Worm (Caenorhabditis elegans) whole organism, young adult: ENCODE measurements around the gene Y69A2AR.28.

Source experiments
- B0035.1 ChIP-seq: sonication (generic microtip); optimal IDR thresholded peaks from 2 replicates; lab custom pipeline; 2016; ENCODE audit warnings: missing genetic modification characterization, mild to moderate bottlenecking, missing compliant biosample characterization, missing genotype, missing genetic modification reagents
- C06A6.2 ChIP-seq: fragments of 200-800 bp; sonication (Bioruptor generic); conservative IDR thresholded peaks from 2 replicates; pipeline ENCODE4 v1.3.6; 2022; ENCODE audit warnings: missing genetic modification characterization, missing compliant biosample characterization
- D2030.7 ChIP-seq: fragments of 200-800 bp; sonication (Bioruptor generic); IDR thresholded peaks from 2 replicates; pipeline ENCODE4 v1.3.6; 2022; ENCODE audit warnings: missing genetic modification reagents, missing genetic modification characterization, missing compliant biosample characterization
- F23B12.7 ChIP-seq: sonication (generic microtip); optimal IDR thresholded peaks from 2 replicates; lab custom pipeline; 2017; ENCODE audit warnings: missing genetic modification characterization, mild to moderate bottlenecking, missing compliant biosample characterization, antibody characterized with exemption, moderate library complexity; ENCODE audit not compliant: insufficient read depth
- F37B4.10 ChIP-seq: fragments of 200-800 bp; sonication (Bioruptor generic); IDR thresholded peaks from 2 replicates; pipeline ENCODE4 v1.3.6; 2022; ENCODE audit warnings: missing genetic modification characterization, missing compliant biosample characterization
- F57C9.4 ChIP-seq: sonication (generic microtip); optimal IDR thresholded peaks from 2 replicates; lab custom pipeline; 2017; ENCODE audit warnings: mild to moderate bottlenecking, missing genetic modification characterization, missing compliant biosample characterization
- K12H6.12 ChIP-seq: fragments of 200-800 bp; sonication (Bioruptor generic); optimal IDR thresholded peaks from 2 replicates; lab custom pipeline; 2018; ENCODE audit warnings: mild to moderate bottlenecking, missing genetic modification characterization, missing compliant biosample characterization
- T07F8.4 ChIP-seq: sonication (generic microtip); optimal IDR thresholded peaks from 2 replicates; lab custom pipeline; 2016; ENCODE audit warnings: mild to moderate bottlenecking, missing genetic modification characterization, moderate library complexity, missing compliant biosample characterization
- Y53G8AR.9 ChIP-seq: fragments of 200-800 bp; sonication (Bioruptor generic); conservative IDR thresholded peaks from 2 replicates; pipeline ENCODE4 v1.3.6; 2022; ENCODE audit warnings: missing genetic modification reagents, missing genetic modification characterization, missing compliant biosample characterization
- Y56A3A.18 ChIP-seq: fragments of 200-800 bp; sonication (Bioruptor generic); IDR thresholded peaks from 2 replicates; pipeline ENCODE4 v1.3.6; 2022; ENCODE audit warnings: missing genetic modification reagents, missing genetic modification characterization, missing compliant biosample characterization
- Y67H2A.10 ChIP-seq: fragments of 200-800 bp; sonication (Bioruptor generic); conservative IDR thresholded peaks from 2 replicates; pipeline ENCODE4 v1.3.6; 2022; ENCODE audit warnings: missing genetic modification reagents, missing genetic modification characterization, missing compliant biosample characterization
- Y79H2A.3 ChIP-seq: fragments of 200-800 bp; sonication (Bioruptor generic); conservative IDR thresholded peaks from 2 replicates; pipeline ENCODE4 v1.3.6; 2022; ENCODE audit warnings: missing genetic modification reagents, missing genetic modification characterization, missing compliant biosample characterization
- Y95B8A.8 ChIP-seq: fragments of 200-800 bp; sonication (Bioruptor generic); IDR thresholded peaks from 2 replicates; pipeline ENCODE4 v1.3.6; 2022; ENCODE audit warnings: missing genetic modification reagents, missing genetic modification characterization, missing compliant biosample characterization
- aptf-2 ChIP-seq: fragments of 200-800 bp; sonication (Bioruptor generic); conservative IDR thresholded peaks from 2 replicates; pipeline ENCODE4 v1.3.6; 2022; ENCODE audit warnings: missing genetic modification reagents, missing genetic modification characterization, missing compliant biosample characterization
- aptf-3 ChIP-seq: fragments of 200-800 bp; sonication (Bioruptor generic); IDR thresholded peaks from 2 replicates; pipeline ENCODE4 v1.3.6; 2022; ENCODE audit warnings: missing genetic modification characterization, missing compliant biosample characterization
- attf-3 ChIP-seq: fragments of 200-800 bp; sonication (Bioruptor generic); conservative IDR thresholded peaks from 2 replicates; pipeline ENCODE4 v1.3.6; 2022; ENCODE audit warnings: missing genetic modification reagents, missing genetic modification characterization, missing compliant biosample characterization
- attf-5 ChIP-seq: fragments of 200-800 bp; sonication (Bioruptor generic); optimal IDR thresholded peaks from 2 replicates; lab custom pipeline; 2018; ENCODE audit warnings: mild to moderate bottlenecking, missing genetic modification characterization, missing compliant biosample characterization
- ceh-100 ChIP-seq: fragments of 200-800 bp; sonication (Bioruptor generic); IDR thresholded peaks from 2 replicates; pipeline ENCODE4 v1.3.6; 2022; ENCODE audit warnings: missing genetic modification reagents, missing genetic modification characterization, missing compliant biosample characterization
- ceh-79 ChIP-seq: sonication (generic microtip); optimal IDR thresholded peaks from 2 replicates; lab custom pipeline; 2017; ENCODE audit warnings: mild to moderate bottlenecking, missing genetic modification characterization, missing compliant biosample characterization
- chd-7 ChIP-seq: sonication (generic microtip); optimal IDR thresholded peaks from 2 replicates; lab custom pipeline; 2016; ENCODE audit warnings: mild to moderate bottlenecking, missing genetic modification characterization, moderate library complexity, missing compliant biosample characterization
- dpff-1 ChIP-seq: sonication (generic microtip); optimal IDR thresholded peaks from 2 replicates; lab custom pipeline; 2017; ENCODE audit warnings: mild to moderate bottlenecking, missing genetic modification characterization, missing compliant biosample characterization
- dpl-1 ChIP-seq: fragments of 150-350 bp; optimal IDR thresholded peaks from 2 replicates; lab custom pipeline; 2014; ENCODE audit warnings: missing biosample characterization, missing genetic modification reagents, missing genetic modification characterization
- efl-1 ChIP-seq: fragments of 150-350 bp; optimal IDR thresholded peaks from 2 replicates; lab custom pipeline; 2014; ENCODE audit warnings: missing biosample characterization, missing genetic modification reagents, missing genetic modification characterization
- egrh-3 ChIP-seq: fragments of 200-800 bp; sonication (Bioruptor generic); IDR thresholded peaks from 2 replicates; pipeline ENCODE4 v1.3.6; 2022; ENCODE audit warnings: missing genetic modification reagents, missing genetic modification characterization, missing compliant biosample characterization
- ets-4 ChIP-seq: fragments of 200-800 bp; sonication (Bioruptor generic); optimal IDR thresholded peaks from 2 replicates; lab custom pipeline; 2018; ENCODE audit warnings: mild to moderate bottlenecking, missing genetic modification characterization, missing compliant biosample characterization
- fkh-3 ChIP-seq: sonication (generic microtip); optimal IDR thresholded peaks from 2 replicates; lab custom pipeline; 2016; ENCODE audit warnings: mild to moderate bottlenecking, missing genetic modification characterization, missing compliant biosample characterization
- hmg-1.2 ChIP-seq: fragments of 200-800 bp; sonication (Bioruptor generic); IDR thresholded peaks from 2 replicates; pipeline ENCODE4 v1.3.6; 2022; ENCODE audit warnings: missing genetic modification reagents, missing genetic modification characterization, missing compliant biosample characterization
- hrde-1 ChIP-seq: sonication (generic microtip); optimal IDR thresholded peaks from 2 replicates; lab custom pipeline; 2016; ENCODE audit warnings: missing genetic modification characterization, mild to moderate bottlenecking, missing compliant biosample characterization, moderate library complexity, missing genotype, missing genetic modification reagents, borderline replicate concordance
- lin-26 ChIP-seq: fragments of 200-800 bp; sonication (Bioruptor generic); IDR thresholded peaks from 2 replicates; pipeline ENCODE4 v1.3.6; 2022; ENCODE audit warnings: missing genetic modification reagents, missing genetic modification characterization, missing compliant biosample characterization
- lsl-1 ChIP-seq: fragments of 200-800 bp; sonication (Bioruptor generic); optimal IDR thresholded peaks from 2 replicates; lab custom pipeline; 2018; ENCODE audit warnings: mild to moderate bottlenecking, missing genetic modification characterization, moderate library complexity, missing compliant biosample characterization
- lsy-27 ChIP-seq: sonication (generic microtip); optimal IDR thresholded peaks from 2 replicates; lab custom pipeline; 2017; ENCODE audit warnings: missing genetic modification characterization, mild to moderate bottlenecking, missing compliant biosample characterization, antibody characterized with exemption, missing genotype, borderline replicate concordance; ENCODE audit not compliant: insufficient read depth
- mes-4 ChIP-seq: sonication (generic microtip); optimal IDR thresholded peaks from 2 replicates; lab custom pipeline; 2016; ENCODE audit warnings: missing genotype, missing genetic modification characterization, missing compliant biosample characterization
- nhr-120 ChIP-seq: fragments of 200-800 bp; sonication (Bioruptor generic); IDR thresholded peaks from 2 replicates; pipeline ENCODE4 v1.3.6; 2022; ENCODE audit warnings: missing genetic modification characterization, missing compliant biosample characterization
- nhr-179 ChIP-seq: sonication (generic microtip); optimal IDR thresholded peaks from 2 replicates; lab custom pipeline; 2016; ENCODE audit warnings: mild to moderate bottlenecking, missing genetic modification characterization, missing compliant biosample characterization
- nhr-27 ChIP-seq: fragments of 200-800 bp; sonication (Bioruptor generic); optimal IDR thresholded peaks from 2 replicates; lab custom pipeline; 2018; ENCODE audit warnings: mild to moderate bottlenecking, missing genetic modification characterization, moderate library complexity, missing compliant biosample characterization
- sea-2 ChIP-seq: fragments of 200-800 bp; sonication (Bioruptor generic); IDR thresholded peaks from 2 replicates; pipeline ENCODE4 v1.3.6; 2022; ENCODE audit warnings: missing genetic modification characterization, missing compliant biosample characterization
- snpc-3.4 ChIP-seq: sonication (generic microtip); optimal IDR thresholded peaks from 2 replicates; lab custom pipeline; 2017; ENCODE audit warnings: missing genetic modification characterization, mild to moderate bottlenecking, missing compliant biosample characterization, antibody characterized with exemption, moderate library complexity, missing genotype, missing genetic modification reagents
- snpc-4 ChIP-seq, 5 experiments: fragments of 150-350 bp in 1 of 5; sonication (generic microtip) in 4 of 5; optimal IDR thresholded peaks; 2 replicates each; lab custom pipeline; 2014 to 2018; ENCODE audit warnings: missing genetic modification characterization in 5 of 5, missing biosample characterization in 3 of 5, antibody characterized with exemption in 2 of 5, mild to moderate bottlenecking in 2 of 5, missing compliant biosample characterization in 2 of 5, missing genotype in 2 of 5, moderate library complexity in 2 of 5, missing genetic modification reagents in 1 of 5
- sptf-2 ChIP-seq: fragments of 200-800 bp; sonication (Bioruptor generic); optimal IDR thresholded peaks from 2 replicates; lab custom pipeline; 2018; ENCODE audit warnings: mild to moderate bottlenecking, missing genetic modification characterization, missing compliant biosample characterization
- tbx-9 ChIP-seq: sonication (generic microtip); optimal IDR thresholded peaks from 2 replicates; lab custom pipeline; 2016; ENCODE audit warnings: borderline replicate concordance, missing genetic modification characterization, inconsistent platforms, missing compliant biosample characterization
- tlf-1 ChIP-seq: fragments of 200-800 bp; sonication (Bioruptor generic); optimal IDR thresholded peaks from 2 replicates; lab custom pipeline; 2018; ENCODE audit warnings: mild to moderate bottlenecking, missing genetic modification characterization, missing compliant biosample characterization
- zim-3 ChIP-seq: sonication (generic microtip); optimal IDR thresholded peaks from 2 replicates; lab custom pipeline; 2017; ENCODE audit warnings: mild to moderate bottlenecking, missing genetic modification characterization, moderate library complexity, missing compliant biosample characterization
- ztf-22 ChIP-seq: fragments of 200-800 bp; sonication (Bioruptor generic); optimal IDR thresholded peaks from 2 replicates; lab custom pipeline; 2018; ENCODE audit warnings: mild to moderate bottlenecking, missing genetic modification characterization, moderate library complexity, missing compliant biosample characterization
- ztf-26 ChIP-seq: sonication (generic microtip); optimal IDR thresholded peaks from 2 replicates; lab custom pipeline; 2017; ENCODE audit warnings: missing genetic modification characterization, missing compliant biosample characterization
- ztf-3 ChIP-seq: fragments of 200-800 bp; sonication (Bioruptor generic); optimal IDR thresholded peaks from 2 replicates; lab custom pipeline; 2018; ENCODE audit warnings: mild to moderate bottlenecking, missing genetic modification characterization, missing compliant biosample characterization

Y69A2AR.28 gene

DNA sequence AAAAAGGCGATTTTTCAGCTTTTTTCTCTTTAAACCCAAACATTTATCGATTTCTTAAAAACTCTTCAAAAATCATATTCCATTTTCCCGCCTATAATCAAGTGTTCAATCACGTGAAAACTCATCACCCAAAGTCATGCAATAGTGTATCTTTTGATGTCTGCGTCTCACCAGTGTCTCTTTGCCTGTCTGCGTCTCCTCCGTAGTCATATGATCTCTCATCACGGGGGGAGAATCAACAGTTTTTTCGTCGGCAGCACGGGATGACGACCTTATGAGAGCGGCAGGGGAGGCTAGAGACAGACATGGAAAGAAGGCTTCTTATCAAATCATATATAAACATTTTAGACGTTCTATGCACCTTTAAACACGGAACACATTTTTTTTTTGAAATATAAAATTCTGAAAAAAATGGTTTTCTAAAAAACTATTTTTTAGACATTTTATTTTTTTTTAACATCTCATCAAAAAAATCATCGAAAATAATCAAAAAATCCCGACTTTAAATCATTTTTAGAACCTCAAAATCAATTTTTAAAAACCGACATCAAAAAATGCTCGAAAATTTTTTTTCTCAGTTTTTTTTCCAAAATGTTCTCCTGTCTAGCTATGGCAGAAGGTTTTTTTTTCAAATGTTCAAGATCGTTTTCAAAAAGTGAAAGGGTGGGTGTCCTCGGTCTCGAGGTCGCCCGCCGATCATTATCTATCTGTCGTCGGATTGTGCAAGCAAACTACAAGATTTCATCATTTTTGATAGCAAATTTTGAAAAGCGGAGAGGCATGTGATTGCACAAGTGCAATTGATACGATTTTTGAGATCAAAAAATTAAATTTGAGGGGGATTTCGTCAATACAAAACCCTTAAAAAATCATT lies 10.6 kb downstream of the Y69A2AR.28 start (continued):
- TF ChIP-seq dpl-1 (GFP tag; lab: Kevin White, UChicago) (peak; percentile 8), sea-2 (GFP tag; lab: Robert Waterston, UW) (peak; percentile 97), ceh-79 (tag; lab: Kevin White, UChicago) (peak; percentile 90), lsl-1 (GFP tag; lab: Kevin White, UChicago) (peak; percentile 22), efl-1 (GFP tag; lab: Kevin White, UChicago) (peak; percentile 49), Y67H2A.10 (peak; percentile 98), ets-4 (peak; percentile 90), ceh-100 (peak; percentile 77), Y79H2A.3 (GFP tag; lab: Robert Waterston, UW) (peak; percentile 71; the same call in 1 of the 2 replicates), D2030.7 (GFP tag; lab: Robert Waterston, UW) (no peak), F57C9.4 (tag; lab: Kevin White, UChicago) (peak; percentile 75), C06A6.2 (GFP tag; lab: Robert Waterston, UW) (peak; percentile 96), snpc-3.4 (tag; lab: Kevin White, UChicago) (no peak), tlf-1 (peak; percentile 97), Y53G8AR.9 (GFP tag; lab: Robert Waterston, UW) (peak; percentile 97), lin-26 (GFP tag; lab: Robert Waterston, UW) (peak; percentile 88), hmg-1.2 (GFP tag; lab: Robert Waterston, UW) (peak; percentile 98), F23B12.7 (tag; lab: Kevin White, UChicago) (peak; percentile 53), Y95B8A.8 (GFP tag; lab: Robert Waterston, UW) (peak; percentile 90), nhr-120 (GFP tag; lab: Robert Waterston, UW) (peak; percentile 59; the same call in 1 of the 2 replicates), F37B4.10 (GFP tag; lab: Robert Waterston, UW) (peak; percentile 97), sptf-2 (GFP tag; lab: Kevin White, UChicago) (no peak), ztf-26 (peak; percentile 97), aptf-3 (GFP tag; lab: Robert Waterston, UW) (0 out of 2 replicates have a peak, but pooled peaks have one; percentile 27), zim-3 (tag; lab: Kevin White, UChicago) (peak; percentile 19), B0035.1 (tag; lab: Kevin White, UChicago) (peak; percentile 91), K12H6.12 (tag; lab: Kevin White, UChicago) (peak; percentile 93), chd-7 (tag; lab: Kevin White, UChicago) (peak; percentile 98), snpc-4 (GFP tag; optimal IDR thresholded peaks at IDR 0.05; lab: Kevin White, UChicago) (no peak), snpc-4 (tag; optimal IDR thresholded peaks at IDR 0.05; lab: Kevin White, UChicago) (peak; percentile 59 to 88 (median 81)), ztf-22 (peak; percentile 92), lsy-27 (tag; lab: Kevin White, UChicago) (no peak), aptf-2 (peak; percentile 54; the same call in 1 of the 2 replicates), fkh-3 (tag; lab: Kevin White, UChicago) (no peak), nhr-27 (tag; lab: Kevin White, UChicago) (no peak), mes-4 (tag; lab: Kevin White, UChicago) (no peak), T07F8.4 (tag; lab: Kevin White, UChicago) (peak; percentile 35), dpff-1 (tag; lab: Kevin White, UChicago) (peak; percentile 54), attf-3 (GFP tag; lab: Robert Waterston, UW) (peak; percentile 63), egrh-3 (GFP tag; lab: Robert Waterston, UW) (peak; percentile 44; the same call in 1 of the 2 replicates), Y56A3A.18 (GFP tag; lab: Robert Waterston, UW) (peak; percentile 96), nhr-179 (tag; lab: Kevin White, UChicago) (no peak), hrde-1 (tag; lab: Kevin White, UChicago) (no peak), ztf-3 (peak; percentile 92), tbx-9 (tag; lab: Kevin White, UChicago) (no peak), attf-5 (GFP tag; lab: Kevin White, UChicago) (peak; percentile 99)
